Fruit fly (Drosophila melanogaster): Measurements from ENCODE around the gene Esp.

Gene Esp

DNA sequence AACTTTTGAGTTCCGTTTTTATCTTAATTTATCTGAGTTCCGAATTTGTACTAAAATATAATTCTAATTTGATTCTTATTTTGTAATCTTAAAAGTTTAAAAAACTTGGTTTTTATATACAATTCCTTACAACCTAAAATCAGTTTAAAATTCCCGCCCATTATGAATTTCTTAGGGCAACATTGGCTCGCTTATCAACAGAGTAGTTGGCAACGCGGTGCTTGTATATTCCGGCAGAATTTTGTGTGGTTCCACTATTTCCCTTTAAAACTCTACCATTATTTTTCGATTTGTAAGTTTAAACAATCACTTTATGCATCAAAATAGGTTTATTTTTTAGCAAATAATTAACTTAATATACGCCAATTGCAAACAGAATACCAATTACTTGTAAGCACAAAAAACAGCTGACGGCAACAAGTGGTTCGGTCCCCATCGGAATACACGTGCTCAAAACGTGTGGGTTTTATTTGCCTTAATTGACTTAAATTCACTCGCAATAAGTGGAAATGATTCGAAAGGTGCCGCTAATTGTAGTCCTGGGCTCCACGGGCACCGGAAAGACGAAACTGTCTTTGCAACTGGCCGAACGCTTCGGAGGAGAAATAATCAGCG, 35.2 kb downstream of the Esp start, which contains the start of the genes CG11089 and CG31381:
CG11089 (plus strand) TSS at position 203 of the 615 bp plus-strand sequence.
CG31381 (plus strand) TSS at position 203 of the 615 bp plus-strand sequence.
- no peak for TF ChIP-seq CG8924 (tag; optimal IDR thresholded peaks at IDR 0.05)
- no peak for TF ChIP-seq Hsf (GFP tag; optimal IDR thresholded peaks at IDR 0.05)
- no peak for TF ChIP-seq HmgD (GFP tag; optimal IDR thresholded peaks at IDR 0.05)
- TF ChIP-seq stc (GFP tag; IDR thresholded peaks at IDR 0.05), result no peak
- no peak for TF ChIP-seq CG1529 (GFP tag; optimal IDR thresholded peaks at IDR 0.05)
- no peak for TF ChIP-seq CG11456 (GFP tag; IDR thresholded peaks at IDR 0.05)
- peak; percentile 25 for TF ChIP-seq Asciz (GFP tag; optimal IDR thresholded peaks at IDR 0.05)
- TF ChIP-seq CG15696 (tag; optimal IDR thresholded peaks at IDR 0.05), result no peak
- TF ChIP-seq slou (GFP tag; optimal IDR thresholded peaks at IDR 0.05), result no peak
- no peak for TF ChIP-seq ase (GFP tag; IDR thresholded peaks at IDR 0.05)
- TF ChIP-seq CG17359 (tag; optimal IDR thresholded peaks at IDR 0.05), result no peak
- TF ChIP-seq ab (GFP tag; optimal IDR thresholded peaks at IDR 0.05), result no peak
- TF ChIP-seq Scr (GFP tag; IDR thresholded peaks at IDR 0.05; ENCODE audit: partially characterized antibody), result 0 out of 2 replicates have a peak, but pooled peaks have one; percentile 4
- no peak for TF ChIP-seq CG3995 (GFP tag; optimal IDR thresholded peaks at IDR 0.05)
- no peak for TF ChIP-seq p53 (GFP tag; optimal IDR thresholded peaks at IDR 0.05)
- no peak for TF ChIP-seq CG2202 (tag; optimal IDR thresholded peaks at IDR 0.05)
- no peak for TF ChIP-seq CG9215 (GFP tag; IDR thresholded peaks at IDR 0.05)
- no peak for TF ChIP-seq CG6175 (GFP tag; IDR thresholded peaks at IDR 0.05)
- TF ChIP-seq Neu2 (GFP tag; optimal IDR thresholded peaks at IDR 0.05; ENCODE audit: borderline replicate concordance), result no peak
- peak; percentile 37 for TF ChIP-seq run (tag; optimal IDR thresholded peaks at IDR 0.05)
- no peak for TF ChIP-seq crol (GFP tag; IDR thresholded peaks at IDR 0.05)
- TF ChIP-seq Rx (GFP tag; IDR thresholded peaks at IDR 0.05), result no peak
- TF ChIP-seq CG7372 (GFP tag; IDR thresholded peaks at IDR 0.05), result no peak
- TF ChIP-seq nerfin-1 (tag; optimal IDR thresholded peaks at IDR 0.05), result no peak
- peak; percentile 11 for TF ChIP-seq grn (GFP tag; optimal IDR thresholded peaks at IDR 0.05)
- no peak for TF ChIP-seq zfh2 (GFP tag; optimal IDR thresholded peaks at IDR 0.05)
- peak in 1 of 2 experiments; percentile 76 for TF ChIP-seq crp (GFP tag; optimal IDR thresholded peaks at IDR 0.05)
- TF ChIP-seq sob (GFP tag; IDR thresholded peaks at IDR 0.05), result no peak
- TF ChIP-seq Ets65A (GFP tag), result peak; percentile 14
- no peak for TF ChIP-seq bsh (GFP tag; optimal IDR thresholded peaks at IDR 0.05)
- peak; percentile 6 for TF ChIP-seq CG13775 (GFP tag; optimal IDR thresholded peaks at IDR 0.05)
- TF ChIP-seq CG30020 (tag; optimal IDR thresholded peaks at IDR 0.05), result peak; percentile 2
- no peak for TF ChIP-seq schlank (tag; optimal IDR thresholded peaks at IDR 0.05)
- TF ChIP-seq caup (GFP tag; optimal IDR thresholded peaks at IDR 0.05; ENCODE audit: severe bottlenecking), result peak; percentile 45
- no peak for TF ChIP-seq Gsc (GFP tag; IDR thresholded peaks at IDR 0.05)
- TF ChIP-seq dysf (GFP tag; IDR thresholded peaks at IDR 0.05), result no peak
- TF ChIP-seq danr (GFP tag; IDR thresholded peaks at IDR 0.05), result no peak
- TF ChIP-seq zen (tag; optimal IDR thresholded peaks at IDR 0.05), result no peak
- TF ChIP-seq nmo (GFP tag; optimal IDR thresholded peaks at IDR 0.05), result peak; percentile 36
- TF ChIP-seq luna (GFP tag; optimal IDR thresholded peaks at IDR 0.05), result no peak
- no peak for TF ChIP-seq btn (GFP tag; optimal IDR thresholded peaks at IDR 0.05)
- TF ChIP-seq MESR4 (GFP tag; optimal IDR thresholded peaks at IDR 0.05), result peak; percentile 22
- peak; percentile 7 for TF ChIP-seq Nf-YB (GFP tag; optimal IDR thresholded peaks at IDR 0.05)
- TF ChIP-seq CG13287 (GFP tag; IDR thresholded peaks at IDR 0.05; ENCODE audit: partially characterized antibody), result no peak
- TF ChIP-seq inv (GFP tag; IDR thresholded peaks at IDR 0.05; ENCODE audit: partially characterized antibody), result no peak
- TF ChIP-seq CG12236 (GFP tag; optimal IDR thresholded peaks at IDR 0.05), result no peak
- no peak for TF ChIP-seq CG11695 (GFP tag; IDR thresholded peaks at IDR 0.05)
- no peak for TF ChIP-seq Hr39 (optimal IDR thresholded peaks at IDR 0.05)
- TF ChIP-seq Dp (GFP tag; optimal IDR thresholded peaks at IDR 0.05), result peak; percentile 96
- TF ChIP-seq jing (GFP tag; optimal IDR thresholded peaks at IDR 0.05), result no peak
